Worm (Caenorhabditis elegans) whole organism, young adult: Measurements from ENCODE around the gene H18N23.2.
A peak's percentile ranks its signal among the peaks of the same experiment; 100 is the strongest.

Experiments used
- B0336.3 ChIP-seq: fragments of 200-800 bp; sonication (Bioruptor generic); IDR thresholded peaks from 2 replicates; pipeline ENCODE4 v1.3.6; 2022; ENCODE audit warnings: missing genetic modification characterization, missing compliant biosample characterization
- F22D6.2 ChIP-seq: sonication (generic microtip); optimal IDR thresholded peaks from 2 replicates; lab custom pipeline; 2016; ENCODE audit warnings: mild to moderate bottlenecking, missing genetic modification characterization, missing compliant biosample characterization
- F39B2.1 ChIP-seq: fragments of 200-800 bp; sonication (Bioruptor generic); IDR thresholded peaks from 2 replicates; pipeline ENCODE4 v1.3.6; 2022; ENCODE audit warnings: missing genetic modification reagents, missing genetic modification characterization, missing compliant biosample characterization
- K11D2.4 ChIP-seq: fragments of 200-800 bp; sonication (Bioruptor generic); IDR thresholded peaks from 2 replicates; pipeline ENCODE4 v1.3.6; 2022; ENCODE audit warnings: missing genetic modification reagents, missing genetic modification characterization, missing compliant biosample characterization
- K12H6.12 ChIP-seq: fragments of 200-800 bp; sonication (Bioruptor generic); optimal IDR thresholded peaks from 2 replicates; lab custom pipeline; 2018; ENCODE audit warnings: mild to moderate bottlenecking, missing genetic modification characterization, missing compliant biosample characterization
- T07F8.4 ChIP-seq: sonication (generic microtip); optimal IDR thresholded peaks from 2 replicates; lab custom pipeline; 2016; ENCODE audit warnings: mild to moderate bottlenecking, missing genetic modification characterization, moderate library complexity, missing compliant biosample characterization
- ZK185.1 ChIP-seq: sonication (generic microtip); optimal IDR thresholded peaks from 2 replicates; lab custom pipeline; 2016; ENCODE audit warnings: mild to moderate bottlenecking, missing genetic modification characterization, missing compliant biosample characterization; ENCODE audit not compliant: poor library complexity, severe bottlenecking
- akir-1 ChIP-seq: fragments of 200-800 bp; sonication (Bioruptor generic); optimal IDR thresholded peaks from 2 replicates; lab custom pipeline; 2018; ENCODE audit warnings: mild to moderate bottlenecking, missing genetic modification characterization, moderate library complexity, missing compliant biosample characterization
- atf-7 ChIP-seq: sonication (generic microtip); optimal IDR thresholded peaks from 2 replicates; lab custom pipeline; 2017; ENCODE audit warnings: mild to moderate bottlenecking, missing genetic modification characterization, missing compliant biosample characterization
- athp-1 ChIP-seq: sonication (generic microtip); optimal IDR thresholded peaks from 2 replicates; lab custom pipeline; 2017; ENCODE audit warnings: mild to moderate bottlenecking, missing genetic modification characterization, missing compliant biosample characterization
- attf-5 ChIP-seq: fragments of 200-800 bp; sonication (Bioruptor generic); optimal IDR thresholded peaks from 2 replicates; lab custom pipeline; 2018; ENCODE audit warnings: mild to moderate bottlenecking, missing genetic modification characterization, missing compliant biosample characterization
- bed-1 ChIP-seq: fragments of 200-800 bp; sonication (Bioruptor generic); IDR thresholded peaks from 2 replicates; pipeline ENCODE4 v1.3.6; 2022; ENCODE audit warnings: missing genetic modification reagents, missing genetic modification characterization, missing compliant biosample characterization
- ceh-27 ChIP-seq: fragments of 200-800 bp; sonication (Bioruptor generic); optimal IDR thresholded peaks from 2 replicates; lab custom pipeline; 2018; ENCODE audit warnings: mild to moderate bottlenecking, missing genetic modification characterization, moderate library complexity, missing compliant biosample characterization
- die-1 ChIP-seq: sonication (generic microtip); optimal IDR thresholded peaks from 2 replicates; lab custom pipeline; 2016; ENCODE audit warnings: missing genotype, mild to moderate bottlenecking, missing genetic modification characterization, missing compliant biosample characterization
- dox-1 ChIP-seq: fragments of 200-800 bp; sonication (Bioruptor generic); IDR thresholded peaks from 2 replicates; pipeline ENCODE4 v1.3.6; 2022; ENCODE audit warnings: missing genetic modification reagents, missing genetic modification characterization, missing compliant biosample characterization
- ekl-4 ChIP-seq: fragments of 200-800 bp; sonication (Bioruptor generic); IDR thresholded peaks from 2 replicates; pipeline ENCODE4 v1.3.6; 2022; ENCODE audit warnings: missing genetic modification reagents, missing genetic modification characterization, missing compliant biosample characterization
- ets-4 ChIP-seq: fragments of 200-800 bp; sonication (Bioruptor generic); optimal IDR thresholded peaks from 2 replicates; lab custom pipeline; 2018; ENCODE audit warnings: mild to moderate bottlenecking, missing genetic modification characterization, missing compliant biosample characterization
- gei-17 ChIP-seq: fragments of 200-800 bp; sonication (Bioruptor generic); optimal IDR thresholded peaks from 2 replicates; lab custom pipeline; 2018; ENCODE audit warnings: mild to moderate bottlenecking, missing genetic modification characterization, missing compliant biosample characterization
- hlh-26 ChIP-seq: fragments of 200-800 bp; sonication (Bioruptor generic); conservative IDR thresholded peaks from 2 replicates; pipeline ENCODE4 v1.3.6; 2022; ENCODE audit warnings: missing genetic modification reagents, missing genetic modification characterization, missing compliant biosample characterization
- hmg-1.2 ChIP-seq: fragments of 200-800 bp; sonication (Bioruptor generic); IDR thresholded peaks from 2 replicates; pipeline ENCODE4 v1.3.6; 2022; ENCODE audit warnings: missing genetic modification reagents, missing genetic modification characterization, missing compliant biosample characterization
- let-526 ChIP-seq: fragments of 200-800 bp; sonication (Bioruptor generic); IDR thresholded peaks from 2 replicates; pipeline ENCODE4 v1.3.6; 2022; ENCODE audit warnings: missing genetic modification reagents, missing genetic modification characterization, missing compliant biosample characterization
- let-607 ChIP-seq, 2 experiments: fragments of 200-800 bp in 1 of 2; sonication (Bioruptor generic) in 1 of 2; sonication (generic microtip) in 1 of 2; optimal IDR thresholded peaks; 2 replicates each; lab custom pipeline; 2016 to 2018; ENCODE audit warnings: mild to moderate bottlenecking in 2 of 2, missing compliant biosample characterization in 2 of 2, missing genetic modification characterization in 2 of 2, moderate library complexity in 2 of 2, missing genotype in 1 of 2
- lin-35 ChIP-seq, 3 experiments: fragments of 150-350 bp in 2 of 3; sonication (generic microtip) in 1 of 3; optimal IDR thresholded peaks; 2 replicates each; lab custom pipeline; 2014 to 2018; ENCODE audit warnings: missing biosample characterization in 3 of 3, missing genetic modification characterization in 3 of 3, missing genetic modification reagents in 3 of 3
- lin-40 ChIP-seq: sonication (generic microtip); optimal IDR thresholded peaks from 2 replicates; lab custom pipeline; 2016; ENCODE audit warnings: missing genetic modification characterization, mild to moderate bottlenecking, missing compliant biosample characterization, missing genotype, missing genetic modification reagents
- lsy-27 ChIP-seq: sonication (generic microtip); optimal IDR thresholded peaks from 2 replicates; lab custom pipeline; 2017; ENCODE audit warnings: missing genetic modification characterization, mild to moderate bottlenecking, missing compliant biosample characterization, antibody characterized with exemption, missing genotype, borderline replicate concordance; ENCODE audit not compliant: insufficient read depth
- madf-10 ChIP-seq: sonication (generic microtip); optimal IDR thresholded peaks from 2 replicates; lab custom pipeline; 2016; ENCODE audit warnings: mild to moderate bottlenecking, missing genetic modification characterization, missing compliant biosample characterization
- madf-8 ChIP-seq: fragments of 200-800 bp; sonication (Bioruptor generic); conservative IDR thresholded peaks from 2 replicates; pipeline ENCODE4 v1.3.6; 2022; ENCODE audit warnings: missing genetic modification reagents, missing genetic modification characterization, missing compliant biosample characterization
- nfya-2 ChIP-seq: fragments of 200-800 bp; sonication (Bioruptor generic); IDR thresholded peaks from 2 replicates; pipeline ENCODE4 v1.3.6; 2022; ENCODE audit warnings: missing genetic modification reagents, missing genetic modification characterization, missing compliant biosample characterization
- nfyb-1 ChIP-seq: fragments of 200-800 bp; sonication (Bioruptor generic); IDR thresholded peaks from 2 replicates; pipeline ENCODE4 v1.3.6; 2022; ENCODE audit warnings: missing genetic modification reagents, missing genetic modification characterization, missing compliant biosample characterization
- nhr-120 ChIP-seq: fragments of 200-800 bp; sonication (Bioruptor generic); IDR thresholded peaks from 2 replicates; pipeline ENCODE4 v1.3.6; 2022; ENCODE audit warnings: missing genetic modification characterization, missing compliant biosample characterization
- nhr-80 ChIP-seq: sonication (generic microtip); optimal IDR thresholded peaks from 2 replicates; lab custom pipeline; 2016; ENCODE audit warnings: missing genetic modification characterization, missing compliant biosample characterization
- nhr-90 ChIP-seq: sonication (generic microtip); optimal IDR thresholded peaks from 2 replicates; lab custom pipeline; 2016; ENCODE audit warnings: missing genotype, mild to moderate bottlenecking, missing genetic modification characterization, missing compliant biosample characterization
- pbrm-1 ChIP-seq: fragments of 200-800 bp; sonication (Bioruptor generic); IDR thresholded peaks from 2 replicates; pipeline ENCODE4 v1.3.6; 2022; ENCODE audit warnings: missing genetic modification reagents, missing genetic modification characterization, missing compliant biosample characterization
- pha-4 ChIP-seq: fragments of 150-350 bp; sonication (generic microtip); optimal IDR thresholded peaks from 2 replicates; lab custom pipeline; 2014; ENCODE audit warnings: missing biosample characterization, missing genetic modification reagents, missing genetic modification characterization
- rec-8 ChIP-seq, 2 experiments: sonication (generic microtip); optimal IDR thresholded peaks; 2 replicates each; lab custom pipeline; 2016; ENCODE audit warnings: mild to moderate bottlenecking in 2 of 2, missing genetic modification characterization in 2 of 2, missing genetic modification reagents in 2 of 2, missing genotype in 2 of 2, missing biosample characterization in 1 of 2, missing compliant biosample characterization in 1 of 2, moderate library complexity in 1 of 2
- sdz-38 ChIP-seq: sonication (generic microtip); optimal IDR thresholded peaks from 2 replicates; lab custom pipeline; 2016; ENCODE audit warnings: missing genotype, missing genetic modification characterization, missing compliant biosample characterization
- snpc-4 ChIP-seq, 5 experiments: fragments of 150-350 bp in 1 of 5; sonication (generic microtip) in 4 of 5; optimal IDR thresholded peaks; 2 replicates each; lab custom pipeline; 2014 to 2018; ENCODE audit warnings: missing genetic modification characterization in 5 of 5, missing biosample characterization in 3 of 5, antibody characterized with exemption in 2 of 5, mild to moderate bottlenecking in 2 of 5, missing compliant biosample characterization in 2 of 5, missing genotype in 2 of 5, moderate library complexity in 2 of 5, missing genetic modification reagents in 1 of 5
- somi-1 ChIP-seq: fragments of 200-800 bp; sonication (Bioruptor generic); optimal IDR thresholded peaks from 2 replicates; lab custom pipeline; 2018; ENCODE audit warnings: mild to moderate bottlenecking, missing genetic modification characterization, missing compliant biosample characterization
- tbp1 ChIP-seq: fragments of 200-800 bp; sonication (Bioruptor generic); optimal IDR thresholded peaks from 2 replicates; lab custom pipeline; 2018; ENCODE audit warnings: mild to moderate bottlenecking, missing genetic modification characterization, missing compliant biosample characterization
- unc-62 ChIP-seq: fragments of 150-350 bp; optimal IDR thresholded peaks from 2 replicates; lab custom pipeline; 2014; ENCODE audit warnings: missing biosample characterization, missing genetic modification reagents, missing genetic modification characterization
- ztf-22 ChIP-seq: fragments of 200-800 bp; sonication (Bioruptor generic); optimal IDR thresholded peaks from 2 replicates; lab custom pipeline; 2018; ENCODE audit warnings: mild to moderate bottlenecking, missing genetic modification characterization, moderate library complexity, missing compliant biosample characterization
- ztf-26 ChIP-seq: sonication (generic microtip); optimal IDR thresholded peaks from 2 replicates; lab custom pipeline; 2017; ENCODE audit warnings: missing genetic modification characterization, missing compliant biosample characterization

H18N23.2 gene

DNA sequence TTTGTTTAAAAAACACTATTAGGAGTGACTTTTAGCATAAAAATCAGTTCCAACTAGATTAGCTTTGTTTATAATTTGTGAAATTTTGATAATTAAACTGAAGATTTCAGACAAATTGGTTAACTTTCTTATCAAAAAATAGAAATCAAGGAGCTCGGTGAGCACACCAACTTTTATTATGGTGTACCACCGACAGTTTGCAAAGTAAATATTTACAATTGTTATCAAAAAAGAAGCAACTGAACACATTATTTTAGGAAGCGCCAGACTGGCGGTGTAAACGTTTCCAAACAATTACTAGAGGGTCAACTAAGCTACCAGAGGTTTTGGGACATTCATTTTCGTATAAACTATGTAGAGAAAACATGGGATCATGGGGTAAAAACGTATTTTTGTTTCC is 3.1 kb downstream of the H18N23.2 start:
- TF ChIP-seq madf-10 (tag; lab: Kevin White, UChicago) (no peak), pha-4 (peak; percentile 30)

- TF ChIP-seq attf-5 (GFP tag; lab: Kevin White, UChicago) (peak; percentile 15), ztf-22 (peak; percentile 86), nhr-90 (tag; lab: Kevin White, UChicago) (peak; percentile 26), pbrm-1 (GFP tag; lab: Robert Waterston, UW) (0 out of 2 replicates have a peak, but pooled peaks have one; percentile 25), tbp1 (GFP tag; lab: Kevin White, UChicago) (peak; percentile 14), ztf-26 (tag; lab: Kevin White, UChicago) (peak; percentile 9), let-607 (tag; optimal IDR thresholded peaks at IDR 0.05; lab: Kevin White, UChicago) (peak; percentile 4 to 38), nhr-80 (tag; lab: Kevin White, UChicago) (peak; percentile 67), B0336.3 (GFP tag; lab: Robert Waterston, UW) (peak; percentile 52; the same call in 1 of the 2 replicates), akir-1 (GFP tag; lab: Kevin White, UChicago) (no peak), ekl-4 (GFP tag; lab: Robert Waterston, UW) (no peak), nfyb-1 (GFP tag; lab: Robert Waterston, UW) (no peak), atf-7 (tag; lab: Kevin White, UChicago) (peak; percentile 86), dox-1 (GFP tag; lab: Robert Waterston, UW) (0 out of 2 replicates have a peak, but pooled peaks have one; percentile 32), lin-40 (peak; percentile 57), ZK185.1 (tag; lab: Kevin White, UChicago) (no peak), F22D6.2 (tag; lab: Kevin White, UChicago) (peak; percentile 17), unc-62 (no peak), madf-10 (tag; lab: Kevin White, UChicago) (peak; percentile 12), somi-1 (GFP tag; lab: Kevin White, UChicago) (peak; percentile 46)
Observed at ce11 chrX:17636326-17636735, 4.3 kb downstream of the H18N23.2 start.

ce11 chrX:17634245-17634644 is 6.4 kb downstream of the H18N23.2 start:
- TF ChIP-seq B0336.3 (GFP tag; lab: Robert Waterston, UW) (no peak), ets-4 (GFP tag; lab: Kevin White, UChicago) (no peak), nhr-120 (GFP tag; lab: Robert Waterston, UW) (no peak), K12H6.12 (tag; lab: Kevin White, UChicago) (no peak), T07F8.4 (tag; lab: Kevin White, UChicago) (no peak), atf-7 (tag; lab: Kevin White, UChicago) (no peak), lsy-27 (tag; lab: Kevin White, UChicago) (no peak), nhr-80 (tag; lab: Kevin White, UChicago) (no peak), gei-17 (GFP tag; lab: Kevin White, UChicago) (no peak)
- TF ChIP-seq, all 124 proteins: peak for 0

- no peak for TF ChIP-seq nfya-2 (GFP tag; lab: Robert Waterston, UW)
- TF ChIP-seq hlh-26 (GFP tag; lab: Robert Waterston, UW): no peak
- no peak for TF ChIP-seq athp-1 (tag; lab: Kevin White, UChicago)
- no peak for TF ChIP-seq lin-35 (GFP tag; optimal IDR thresholded peaks at IDR 0.05; lab: Kevin White, UChicago)
- TF ChIP-seq ceh-27 (GFP tag; lab: Kevin White, UChicago): peak; percentile 34
- no peak for TF ChIP-seq madf-8 (GFP tag; lab: Robert Waterston, UW)
- no peak for TF ChIP-seq rec-8 (tag; optimal IDR thresholded peaks at IDR 0.05; lab: Kevin White, UChicago)
- no peak for TF ChIP-seq snpc-4 (GFP tag; optimal IDR thresholded peaks at IDR 0.05; lab: Kevin White, UChicago)
- no peak for TF ChIP-seq snpc-4 (tag; optimal IDR thresholded peaks at IDR 0.05; lab: Kevin White, UChicago)
- peak; percentile 62 for TF ChIP-seq K11D2.4 (GFP tag; lab: Robert Waterston, UW)
- no peak for TF ChIP-seq let-526 (GFP tag; lab: Robert Waterston, UW)
- no peak for TF ChIP-seq F39B2.1
- TF ChIP-seq die-1 (tag; lab: Kevin White, UChicago): peak; percentile 25
- TF ChIP-seq nhr-90 (tag; lab: Kevin White, UChicago): no peak
- peak; percentile 12 for TF ChIP-seq attf-5 (GFP tag; lab: Kevin White, UChicago)
- TF ChIP-seq bed-1 (GFP tag; lab: Robert Waterston, UW): no peak
- TF ChIP-seq hmg-1.2 (GFP tag; lab: Robert Waterston, UW): 0 out of 2 replicates have a peak, but pooled peaks have one; percentile 11
- no peak for TF ChIP-seq sdz-38 (tag; lab: Kevin White, UChicago)
Observed at ce11 chrX:17633166-17633565, 7.5 kb downstream of the H18N23.2 start.
